Fruit fly (Drosophila melanogaster) whole organism, embryonic: ENCODE results near the gene mthl2.

Experiments used
- Ada2b ChIP-seq: fragments of 200-800 bp; sonication (Bioruptor generic); IDR thresholded peaks from 2 replicates; pipeline ENCODE4 v1.3.6; 2022; ENCODE audit warnings: missing biosample characterization, missing genetic modification characterization
- BEAF-32 ChIP-seq: fragments of 200-800 bp; sonication (Bioruptor generic); optimal IDR thresholded peaks from 3 replicates; lab custom pipeline; 2017; ENCODE audit warnings: missing biosample characterization, missing genetic modification characterization, mild to moderate bottlenecking, moderate library complexity, missing genetic modification reagents
- CG10321 ChIP-seq: fragments of 200-800 bp; sonication (Bioruptor generic); IDR thresholded peaks from 2 replicates; pipeline ENCODE4 v1.3.6; 2022; ENCODE audit warnings: missing biosample characterization, missing genetic modification characterization
- CG10366 ChIP-seq: fragments of 200-800 bp; sonication (Bioruptor generic); IDR thresholded peaks from 2 replicates; pipeline ENCODE4 v1.3.6; 2022; ENCODE audit warnings: missing biosample characterization, missing genetic modification characterization
- CG10565 ChIP-seq: fragments of 200-800 bp; sonication (Bioruptor generic); optimal IDR thresholded peaks from 3 replicates; lab custom pipeline; 2016; ENCODE audit warnings: missing biosample characterization, mild to moderate bottlenecking, missing genetic modification characterization
- CG11085 ChIP-seq: fragments of 200-800 bp; sonication (Bioruptor generic); IDR thresholded peaks from 2 replicates; pipeline ENCODE4 v1.3.6; 2022; ENCODE audit warnings: missing biosample characterization, missing genetic modification characterization
- CG12659 ChIP-seq: fragments of 200-800 bp; sonication (Bioruptor generic); optimal IDR thresholded peaks from 3 replicates; lab custom pipeline; 2017; ENCODE audit warnings: mild to moderate bottlenecking, missing biosample characterization, missing genetic modification reagents, missing genetic modification characterization
- CG12942 ChIP-seq: fragments of 200-800 bp; sonication (Bioruptor generic); optimal IDR thresholded peaks from 3 replicates; lab custom pipeline; 2016; ENCODE audit warnings: missing biosample characterization, missing genetic modification characterization
- CG14014 ChIP-seq: fragments of 200-800 bp; sonication (Bioruptor generic); IDR thresholded peaks from 2 replicates; pipeline ENCODE4 v1.3.6; 2022; ENCODE audit warnings: missing biosample characterization, missing genetic modification characterization
- CG16815 ChIP-seq: fragments of 200-800 bp; sonication (Bioruptor generic); optimal IDR thresholded peaks from 3 replicates; lab custom pipeline; 2017; ENCODE audit warnings: missing biosample characterization, mild to moderate bottlenecking, missing genetic modification characterization
- CG17328 ChIP-seq: fragments of 200-800 bp; sonication (Bioruptor generic); IDR thresholded peaks from 2 replicates; pipeline ENCODE4 v1.3.6; 2022; ENCODE audit warnings: missing biosample characterization, missing genetic modification characterization
- CG18011 ChIP-seq: fragments of 200-800 bp; sonication (Bioruptor generic); optimal IDR thresholded peaks from 2 replicates; lab custom pipeline; 2017; ENCODE audit warnings: missing biosample characterization, missing genetic modification characterization, mild to moderate bottlenecking, moderate library complexity, missing genotype
- CG2875 ChIP-seq: fragments of 200-800 bp; sonication (Bioruptor generic); optimal IDR thresholded peaks from 2 replicates; lab custom pipeline; 2017; ENCODE audit warnings: missing biosample characterization, mild to moderate bottlenecking, missing genetic modification characterization, missing genetic modification reagents
- CG30020 ChIP-seq: fragments of 200-800 bp; optimal IDR thresholded peaks from 2 replicates; lab custom pipeline; 2019; ENCODE audit warnings: missing biosample characterization, mild to moderate bottlenecking, missing genetic modification characterization, moderate library complexity
- CG3407 ChIP-seq: fragments of 200-800 bp; sonication (Bioruptor generic); optimal IDR thresholded peaks from 2 replicates; lab custom pipeline; 2018; ENCODE audit warnings: missing biosample characterization, mild to moderate bottlenecking, missing genetic modification characterization
- CG3838 ChIP-seq: fragments of 200-800 bp; sonication (Bioruptor generic); optimal IDR thresholded peaks from 3 replicates; lab custom pipeline; 2016; ENCODE audit warnings: missing biosample characterization, missing genetic modification characterization
- CG6272 ChIP-seq: fragments of 200-800 bp; sonication (Bioruptor generic); IDR thresholded peaks from 2 replicates; pipeline ENCODE4 v1.3.6; 2022; ENCODE audit warnings: missing biosample characterization, missing genetic modification characterization
- CHES-1-like ChIP-seq: fragments of 200-800 bp; sonication (Bioruptor generic); optimal IDR thresholded peaks from 2 replicates; lab custom pipeline; 2016; ENCODE audit warnings: missing biosample characterization, missing genetic modification characterization
- D ChIP-seq, 2 experiments: fragments of 200-800 bp in 1 of 2; fragments of >200 bp in 1 of 2; sonication (Bioruptor generic) in 1 of 2; optimal IDR thresholded peaks; 2 replicates in 1 of 2; 3 replicates in 1 of 2; lab custom pipeline; 2017; ENCODE audit warnings: mild to moderate bottlenecking in 1 of 2, missing biosample characterization in 1 of 2, missing genetic modification characterization in 1 of 2, missing genetic modification reagents in 1 of 2
- ERR ChIP-seq: fragments of 200-800 bp; sonication (Bioruptor generic); optimal IDR thresholded peaks from 2 replicates; lab custom pipeline; 2016; ENCODE audit warnings: missing biosample characterization, missing genetic modification characterization
- Ets97D ChIP-seq: fragments of 200-800 bp; sonication (Bioruptor generic); optimal IDR thresholded peaks from 3 replicates; lab custom pipeline; 2016; ENCODE audit warnings: missing biosample characterization, missing genetic modification characterization
- Gsc ChIP-seq: fragments of 200-800 bp; sonication (Bioruptor generic); IDR thresholded peaks from 2 replicates; pipeline ENCODE4 v1.3.6; 2022; ENCODE audit warnings: missing biosample characterization, missing genetic modification characterization
- MESR4 ChIP-seq: fragments of 200-800 bp; sonication (Bioruptor generic); optimal IDR thresholded peaks from 2 replicates; lab custom pipeline; 2018; ENCODE audit warnings: missing biosample characterization, mild to moderate bottlenecking, missing genetic modification characterization, moderate library complexity
- MTF-1 ChIP-seq: fragments of 200-800 bp; sonication (Bioruptor generic); optimal IDR thresholded peaks from 2 replicates; lab custom pipeline; 2018; ENCODE audit warnings: missing biosample characterization, mild to moderate bottlenecking, missing genetic modification characterization, borderline replicate concordance
- NfI ChIP-seq: fragments of 200-800 bp; sonication (Bioruptor generic); optimal IDR thresholded peaks from 3 replicates; lab custom pipeline; 2018; ENCODE audit warnings: missing biosample characterization, mild to moderate bottlenecking, missing genetic modification characterization, moderate library complexity
- Stat92E ChIP-seq, 3 experiments: fragments of >200 bp in 2 of 3; fragments of 200-800 bp in 1 of 3; sonication (Bioruptor generic) in 1 of 3; optimal IDR thresholded peaks; 2 replicates each; lab custom pipeline; 2017 to 2019; ENCODE audit warnings: missing biosample characterization in 3 of 3, missing genetic modification characterization in 3 of 3, mild to moderate bottlenecking in 1 of 3, moderate library complexity in 1 of 3
- Trl ChIP-seq, 3 experiments: fragments of >200 bp in 2 of 3; fragments of 200-800 bp in 1 of 3; sonication (Bioruptor generic) in 1 of 3; optimal IDR thresholded peaks; 2 replicates in 1 of 3; 3 replicates in 2 of 3; lab custom pipeline; 2016 to 2017; ENCODE audit warnings: missing biosample characterization in 1 of 3, missing genetic modification characterization in 1 of 3
- al ChIP-seq: fragments of 200-800 bp; sonication (Bioruptor generic); IDR thresholded peaks from 2 replicates; pipeline ENCODE4 v1.3.6; 2022; ENCODE audit warnings: missing biosample characterization, missing genetic modification characterization
- ap ChIP-seq: fragments of 200-800 bp; sonication (Bioruptor generic); IDR thresholded peaks from 2 replicates; pipeline ENCODE4 v1.3.6; 2022; ENCODE audit warnings: missing biosample characterization, missing genetic modification characterization
- ase ChIP-seq: fragments of 200-800 bp; sonication (Bioruptor generic); IDR thresholded peaks from 3 replicates; pipeline ENCODE4 v1.3.6; 2022; ENCODE audit warnings: missing biosample characterization, missing genetic modification characterization
- chif ChIP-seq, 2 experiments: fragments of 200-800 bp; sonication (Bioruptor generic); optimal IDR thresholded peaks; 3 replicates each; lab custom pipeline; 2016; ENCODE audit warnings: missing biosample characterization in 2 of 2, missing genetic modification characterization in 2 of 2
- danr ChIP-seq: fragments of 200-800 bp; sonication (Bioruptor generic); IDR thresholded peaks from 2 replicates; pipeline ENCODE4 v1.3.6; 2022; ENCODE audit warnings: missing biosample characterization, missing genetic modification characterization
- dysf ChIP-seq: fragments of 200-800 bp; sonication (Bioruptor generic); IDR thresholded peaks from 3 replicates; pipeline ENCODE4 v1.3.6; 2022; ENCODE audit warnings: missing biosample characterization, missing genetic modification characterization
- ems ChIP-seq: fragments of 200-800 bp; sonication (Bioruptor generic); optimal IDR thresholded peaks from 3 replicates; lab custom pipeline; 2016; ENCODE audit warnings: missing biosample characterization, missing genetic modification characterization
- gro ChIP-seq: fragments of 200-800 bp; sonication (Bioruptor generic); optimal IDR thresholded peaks from 2 replicates; lab custom pipeline; 2016; ENCODE audit warnings: missing biosample characterization, missing genetic modification characterization
- gsb-n ChIP-seq: fragments of 200-800 bp; sonication (Bioruptor generic); optimal IDR thresholded peaks from 3 replicates; lab custom pipeline; 2018; ENCODE audit warnings: missing biosample characterization, mild to moderate bottlenecking, missing genetic modification characterization
- knrl ChIP-seq: fragments of 200-800 bp; sonication (Bioruptor generic); IDR thresholded peaks from 3 replicates; pipeline ENCODE4 v1.3.6; 2022; ENCODE audit warnings: missing biosample characterization, missing genetic modification characterization; ENCODE audit not compliant: partially characterized antibody
- nau ChIP-seq: fragments of 200-800 bp; sonication (Bioruptor generic); optimal IDR thresholded peaks from 3 replicates; lab custom pipeline; 2017; ENCODE audit warnings: missing biosample characterization, mild to moderate bottlenecking, missing genetic modification characterization, missing genetic modification reagents
- nom ChIP-seq: fragments of 200-800 bp; sonication (Bioruptor generic); optimal IDR thresholded peaks from 2 replicates; lab custom pipeline; 2017; ENCODE audit warnings: missing biosample characterization, missing genetic modification characterization, mild to moderate bottlenecking, moderate library complexity, missing genetic modification reagents
- pho ChIP-seq: fragments of 200-800 bp; sonication (Bioruptor generic); optimal IDR thresholded peaks from 2 replicates; lab custom pipeline; 2016; ENCODE audit warnings: missing biosample characterization, missing genetic modification characterization
- schlank ChIP-seq: fragments of 200-800 bp; sonication (Bioruptor generic); optimal IDR thresholded peaks from 2 replicates; lab custom pipeline; 2018; ENCODE audit warnings: missing biosample characterization, mild to moderate bottlenecking, missing genetic modification characterization
- shn ChIP-seq: fragments of 200-800 bp; sonication (Bioruptor generic); optimal IDR thresholded peaks from 3 replicates; lab custom pipeline; 2016; ENCODE audit warnings: missing biosample characterization, missing genetic modification characterization
- tna ChIP-seq: fragments of 200-800 bp; sonication (Bioruptor generic); IDR thresholded peaks from 2 replicates; pipeline ENCODE4 v1.3.6; 2022; ENCODE audit warnings: missing biosample characterization, missing genetic modification characterization; ENCODE audit not compliant: partially characterized antibody
- toy ChIP-seq: fragments of 200-800 bp; sonication (Bioruptor generic); IDR thresholded peaks from 2 replicates; pipeline ENCODE4 v1.3.6; 2022; ENCODE audit warnings: missing biosample characterization, missing genetic modification characterization
- zfh2 ChIP-seq: fragments of 200-800 bp; sonication (Bioruptor generic); optimal IDR thresholded peaks from 2 replicates; lab custom pipeline; 2016; ENCODE audit warnings: missing biosample characterization, missing genetic modification characterization

The mthl2 gene

dm6 chr3L:5563309-5564182, 41.0 kb upstream of the mthl2 start, which contains the start of the genes ScsbetaG and Sras (continued):
- TF ChIP-seq al (GFP tag; lab: Robert Waterston, UW) (no peak), CHES-1-like (GFP tag; lab: Kevin White, UChicago) (peak; percentile 6), tna (GFP tag; lab: Robert Waterston, UW) (no peak), nau (GFP tag; lab: Kevin White, UChicago) (no peak), Stat92E (GFP tag; optimal IDR thresholded peaks at IDR 0.05; lab: Kevin White, UChicago) (no peak), CG10565 (no peak), CG3407 (GFP tag; lab: Kevin White, UChicago) (no peak), gsb-n (tag; lab: Kevin White, UChicago) (no peak), CG30020 (tag; lab: Kevin White, UChicago) (no peak), Trl (optimal IDR thresholded peaks at IDR 0.05; lab: Kevin White, UChicago) (no peak), Trl (GFP tag; optimal IDR thresholded peaks at IDR 0.05; lab: Kevin White, UChicago) (no peak), danr (GFP tag; lab: Robert Waterston, UW) (no peak), Ada2b (GFP tag; lab: Robert Waterston, UW) (no peak), pho (GFP tag; lab: Kevin White, UChicago) (no peak), ERR (GFP tag; lab: Kevin White, UChicago) (no peak), CG16815 (GFP tag; lab: Kevin White, UChicago) (no peak), dysf (GFP tag; lab: Robert Waterston, UW) (no peak), CG6272 (GFP tag; lab: Robert Waterston, UW) (no peak), zfh2 (no peak), ems (GFP tag; lab: Kevin White, UChicago) (no peak), CG12942 (GFP tag; lab: Kevin White, UChicago) (no peak), ase (GFP tag; lab: Robert Waterston, UW) (no peak), Gsc (GFP tag; lab: Robert Waterston, UW) (no peak), CG14014 (no peak), MESR4 (GFP tag; lab: Kevin White, UChicago) (peak; percentile 55), CG10366 (GFP tag; lab: Robert Waterston, UW) (no peak), CG12659 (GFP tag; lab: Kevin White, UChicago) (peak; percentile 59), MTF-1 (no peak), CG17328 (no peak), CG11085 (GFP tag; lab: Robert Waterston, UW) (no peak), nom (peak; percentile 25), CG18011 (GFP tag; lab: Kevin White, UChicago) (no peak), Ets97D (GFP tag; lab: Kevin White, UChicago) (peak; percentile 15), CG10321 (no peak), knrl (GFP tag; lab: Robert Waterston, UW) (0 out of 3 replicates have a peak, but pooled peaks have one; percentile 28), chif (GFP tag; optimal IDR thresholded peaks at IDR 0.05; lab: Kevin White, UChicago) (no peak), BEAF-32 (peak; percentile 47), NfI (GFP tag; lab: Kevin White, UChicago) (no peak), CG3838 (no peak), CG2875 (GFP tag; lab: Kevin White, UChicago) (no peak), schlank (no peak), ap (no peak), D (optimal IDR thresholded peaks at IDR 0.05; lab: Kevin White, UChicago) (peak; percentile 75), D (GFP tag; optimal IDR thresholded peaks at IDR 0.05; lab: Kevin White, UChicago) (no peak), gro (GFP tag; lab: Kevin White, UChicago) (no peak), toy (GFP tag; lab: Robert Waterston, UW) (no peak), shn (no peak)
- TF ChIP-seq, all 482 proteins: peak for 66
